Worm (Caenorhabditis elegans) whole organism, young adult: ENCODE measurements around the gene fbxb-19.

Source experiments
- F37B4.10 ChIP-seq: fragments of 200-800 bp; sonication (Bioruptor generic); IDR thresholded peaks from 2 replicates; pipeline ENCODE4 v1.3.6; 2022; ENCODE audit warnings: missing genetic modification characterization, missing compliant biosample characterization
- ceh-40 ChIP-seq: fragments of 200-800 bp; sonication (Bioruptor generic); IDR thresholded peaks from 2 replicates; pipeline ENCODE4 v1.3.6; 2022; ENCODE audit warnings: missing genetic modification characterization, missing compliant biosample characterization
- him-1 ChIP-seq: sonication (generic microtip); optimal IDR thresholded peaks from 2 replicates; lab custom pipeline; 2016; ENCODE audit warnings: missing genotype, missing genetic modification reagents, missing genetic modification characterization, missing compliant biosample characterization
- hrde-1 ChIP-seq: sonication (generic microtip); optimal IDR thresholded peaks from 2 replicates; lab custom pipeline; 2016; ENCODE audit warnings: missing genetic modification characterization, mild to moderate bottlenecking, missing compliant biosample characterization, moderate library complexity, missing genotype, missing genetic modification reagents, borderline replicate concordance
- lir-1 ChIP-seq: fragments of 200-800 bp; sonication (Bioruptor generic); conservative IDR thresholded peaks from 2 replicates; pipeline ENCODE4 v1.3.6; 2022; ENCODE audit warnings: missing genetic modification reagents, missing genetic modification characterization, missing compliant biosample characterization
- mel-28 ChIP-seq: sonication (generic microtip); optimal IDR thresholded peaks from 2 replicates; lab custom pipeline; 2016; ENCODE audit warnings: borderline replicate concordance, mild to moderate bottlenecking, missing genetic modification characterization, missing compliant biosample characterization
- pbrm-1 ChIP-seq: fragments of 200-800 bp; sonication (Bioruptor generic); IDR thresholded peaks from 2 replicates; pipeline ENCODE4 v1.3.6; 2022; ENCODE audit warnings: missing genetic modification reagents, missing genetic modification characterization, missing compliant biosample characterization
- repo-1 ChIP-seq: sonication (generic microtip); optimal IDR thresholded peaks from 2 replicates; lab custom pipeline; 2017; ENCODE audit warnings: mild to moderate bottlenecking, missing genetic modification characterization, missing compliant biosample characterization
- sea-2 ChIP-seq: fragments of 200-800 bp; sonication (Bioruptor generic); IDR thresholded peaks from 2 replicates; pipeline ENCODE4 v1.3.6; 2022; ENCODE audit warnings: missing genetic modification characterization, missing compliant biosample characterization
- tbp1 ChIP-seq: fragments of 200-800 bp; sonication (Bioruptor generic); optimal IDR thresholded peaks from 2 replicates; lab custom pipeline; 2018; ENCODE audit warnings: mild to moderate bottlenecking, missing genetic modification characterization, missing compliant biosample characterization
- unc-130 ChIP-seq: sonication (generic microtip); optimal IDR thresholded peaks from 2 replicates; lab custom pipeline; 2016; ENCODE audit warnings: missing genetic modification reagents, missing genetic modification characterization, missing compliant biosample characterization
- unc-62 ChIP-seq: fragments of 150-350 bp; optimal IDR thresholded peaks from 2 replicates; lab custom pipeline; 2014; ENCODE audit warnings: missing biosample characterization, missing genetic modification reagents, missing genetic modification characterization

ce11 chrII:1736353-1736752, 47.4 kb upstream of the fbxb-19 start, which contains the start of gene ceh-83:
- TF ChIP-seq F37B4.10 (no peak), tbp1 (GFP tag; lab: Kevin White, UChicago) (no peak), sea-2 (no peak), ceh-40 (GFP tag; lab: Robert Waterston, UW) (no peak), repo-1 (no peak), unc-62 (GFP tag; lab: Kevin White, UChicago) (no peak), pbrm-1 (GFP tag; lab: Robert Waterston, UW) (0 out of 2 replicates have a peak, but pooled peaks have one; percentile 25), him-1 (tag; lab: Kevin White, UChicago) (no peak), lir-1 (no peak), mel-28 (tag; lab: Kevin White, UChicago) (no peak), hrde-1 (tag; lab: Kevin White, UChicago) (no peak), unc-130 (GFP tag; lab: Kevin White, UChicago) (no peak)
